Worm (Caenorhabditis elegans) whole organism, young adult: ENCODE measurements around the gene cyn-4.

Source experiments
- C17E4.6 ChIP-seq: fragments of 200-800 bp; sonication (Bioruptor generic); IDR thresholded peaks from 2 replicates; pipeline ENCODE4 v1.3.6; 2022; ENCODE audit warnings: missing genetic modification reagents, missing genetic modification characterization, missing compliant biosample characterization
- F33H1.4 ChIP-seq: fragments of 200-800 bp; sonication (Bioruptor generic); IDR thresholded peaks from 2 replicates; pipeline ENCODE4 v1.3.6; 2022; ENCODE audit warnings: missing genetic modification reagents, missing genetic modification characterization, missing compliant biosample characterization
- F55B11.4 ChIP-seq: sonication (generic microtip); optimal IDR thresholded peaks from 2 replicates; lab custom pipeline; 2016; ENCODE audit warnings: missing compliant biosample characterization, missing genetic modification characterization, borderline replicate concordance; ENCODE audit not compliant: insufficient read depth
- F57C9.4 ChIP-seq: sonication (generic microtip); optimal IDR thresholded peaks from 2 replicates; lab custom pipeline; 2017; ENCODE audit warnings: mild to moderate bottlenecking, missing genetic modification characterization, missing compliant biosample characterization
- T07F8.4 ChIP-seq: sonication (generic microtip); optimal IDR thresholded peaks from 2 replicates; lab custom pipeline; 2016; ENCODE audit warnings: mild to moderate bottlenecking, missing genetic modification characterization, moderate library complexity, missing compliant biosample characterization
- Y67H2A.10 ChIP-seq: fragments of 200-800 bp; sonication (Bioruptor generic); conservative IDR thresholded peaks from 2 replicates; pipeline ENCODE4 v1.3.6; 2022; ENCODE audit warnings: missing genetic modification reagents, missing genetic modification characterization, missing compliant biosample characterization
- Y79H2A.3 ChIP-seq: fragments of 200-800 bp; sonication (Bioruptor generic); conservative IDR thresholded peaks from 2 replicates; pipeline ENCODE4 v1.3.6; 2022; ENCODE audit warnings: missing genetic modification reagents, missing genetic modification characterization, missing compliant biosample characterization
- ZK185.1 ChIP-seq: sonication (generic microtip); optimal IDR thresholded peaks from 2 replicates; lab custom pipeline; 2016; ENCODE audit warnings: mild to moderate bottlenecking, missing genetic modification characterization, missing compliant biosample characterization; ENCODE audit not compliant: poor library complexity, severe bottlenecking
- aptf-3 ChIP-seq: fragments of 200-800 bp; sonication (Bioruptor generic); IDR thresholded peaks from 2 replicates; pipeline ENCODE4 v1.3.6; 2022; ENCODE audit warnings: missing genetic modification characterization, missing compliant biosample characterization
- attf-5 ChIP-seq: fragments of 200-800 bp; sonication (Bioruptor generic); optimal IDR thresholded peaks from 2 replicates; lab custom pipeline; 2018; ENCODE audit warnings: mild to moderate bottlenecking, missing genetic modification characterization, missing compliant biosample characterization
- attf-6 ChIP-seq: fragments of 200-800 bp; sonication (Bioruptor generic); IDR thresholded peaks from 2 replicates; pipeline ENCODE4 v1.3.6; 2022; ENCODE audit warnings: missing genetic modification reagents, missing genetic modification characterization, missing compliant biosample characterization
- ccch-3 ChIP-seq: fragments of 200-800 bp; sonication (Bioruptor generic); optimal IDR thresholded peaks from 2 replicates; lab custom pipeline; 2018; ENCODE audit warnings: mild to moderate bottlenecking, missing genetic modification characterization, missing compliant biosample characterization
- cebp-1 ChIP-seq, 2 experiments: fragments of 200-800 bp in 1 of 2; sonication (Bioruptor generic) in 1 of 2; sonication (generic microtip) in 1 of 2; IDR thresholded peaks in 1 of 2; optimal IDR thresholded peaks in 1 of 2; 2 replicates each; pipeline versions ENCODE4 v1.3.6 to Lab custom; 2017 to 2022; ENCODE audit warnings: missing compliant biosample characterization in 2 of 2, missing genetic modification characterization in 2 of 2, mild to moderate bottlenecking in 1 of 2, missing genetic modification reagents in 1 of 2, moderate library complexity in 1 of 2
- ceh-100 ChIP-seq: fragments of 200-800 bp; sonication (Bioruptor generic); IDR thresholded peaks from 2 replicates; pipeline ENCODE4 v1.3.6; 2022; ENCODE audit warnings: missing genetic modification reagents, missing genetic modification characterization, missing compliant biosample characterization
- ceh-58 ChIP-seq: fragments of 200-800 bp; sonication (Bioruptor generic); IDR thresholded peaks from 2 replicates; pipeline ENCODE4 v1.3.6; 2022; ENCODE audit warnings: missing genetic modification characterization, missing compliant biosample characterization
- die-1 ChIP-seq: sonication (generic microtip); optimal IDR thresholded peaks from 2 replicates; lab custom pipeline; 2016; ENCODE audit warnings: missing genotype, mild to moderate bottlenecking, missing genetic modification characterization, missing compliant biosample characterization
- efl-1 ChIP-seq: fragments of 150-350 bp; optimal IDR thresholded peaks from 2 replicates; lab custom pipeline; 2014; ENCODE audit warnings: missing biosample characterization, missing genetic modification reagents, missing genetic modification characterization
- egl-18 ChIP-seq: fragments of 200-800 bp; sonication (Bioruptor generic); IDR thresholded peaks from 2 replicates; pipeline ENCODE4 v1.3.6; 2022; ENCODE audit warnings: missing genetic modification reagents, missing genetic modification characterization, missing compliant biosample characterization
- egrh-3 ChIP-seq: fragments of 200-800 bp; sonication (Bioruptor generic); IDR thresholded peaks from 2 replicates; pipeline ENCODE4 v1.3.6; 2022; ENCODE audit warnings: missing genetic modification reagents, missing genetic modification characterization, missing compliant biosample characterization
- ekl-4 ChIP-seq: fragments of 200-800 bp; sonication (Bioruptor generic); IDR thresholded peaks from 2 replicates; pipeline ENCODE4 v1.3.6; 2022; ENCODE audit warnings: missing genetic modification reagents, missing genetic modification characterization, missing compliant biosample characterization
- ets-4 ChIP-seq: fragments of 200-800 bp; sonication (Bioruptor generic); optimal IDR thresholded peaks from 2 replicates; lab custom pipeline; 2018; ENCODE audit warnings: mild to moderate bottlenecking, missing genetic modification characterization, missing compliant biosample characterization
- him-1 ChIP-seq: sonication (generic microtip); optimal IDR thresholded peaks from 2 replicates; lab custom pipeline; 2016; ENCODE audit warnings: missing genotype, missing genetic modification reagents, missing genetic modification characterization, missing compliant biosample characterization
- hlh-26 ChIP-seq: fragments of 200-800 bp; sonication (Bioruptor generic); conservative IDR thresholded peaks from 2 replicates; pipeline ENCODE4 v1.3.6; 2022; ENCODE audit warnings: missing genetic modification reagents, missing genetic modification characterization, missing compliant biosample characterization
- hmg-1.2 ChIP-seq: fragments of 200-800 bp; sonication (Bioruptor generic); IDR thresholded peaks from 2 replicates; pipeline ENCODE4 v1.3.6; 2022; ENCODE audit warnings: missing genetic modification reagents, missing genetic modification characterization, missing compliant biosample characterization
- hmg-20 ChIP-seq: fragments of 200-800 bp; sonication (Bioruptor generic); IDR thresholded peaks from 2 replicates; pipeline ENCODE4 v1.3.6; 2022; ENCODE audit warnings: missing genetic modification reagents, missing genetic modification characterization, missing compliant biosample characterization
- hsf-1 ChIP-seq: fragments of 200-800 bp; sonication (Bioruptor generic); IDR thresholded peaks from 2 replicates; pipeline ENCODE4 v1.3.6; 2022; ENCODE audit warnings: missing genetic modification reagents, missing genetic modification characterization, missing compliant biosample characterization
- let-607 ChIP-seq, 2 experiments: fragments of 200-800 bp in 1 of 2; sonication (Bioruptor generic) in 1 of 2; sonication (generic microtip) in 1 of 2; optimal IDR thresholded peaks; 2 replicates each; lab custom pipeline; 2016 to 2018; ENCODE audit warnings: mild to moderate bottlenecking in 2 of 2, missing compliant biosample characterization in 2 of 2, missing genetic modification characterization in 2 of 2, moderate library complexity in 2 of 2, missing genotype in 1 of 2
- lin-40 ChIP-seq: sonication (generic microtip); optimal IDR thresholded peaks from 2 replicates; lab custom pipeline; 2016; ENCODE audit warnings: missing genetic modification characterization, mild to moderate bottlenecking, missing compliant biosample characterization, missing genotype, missing genetic modification reagents
- lin-54 ChIP-seq: fragments of 200-800 bp; sonication (Bioruptor generic); optimal IDR thresholded peaks from 2 replicates; lab custom pipeline; 2018; ENCODE audit warnings: mild to moderate bottlenecking, missing genetic modification characterization, missing compliant biosample characterization
- lsl-1 ChIP-seq: fragments of 200-800 bp; sonication (Bioruptor generic); optimal IDR thresholded peaks from 2 replicates; lab custom pipeline; 2018; ENCODE audit warnings: mild to moderate bottlenecking, missing genetic modification characterization, moderate library complexity, missing compliant biosample characterization
- madf-3 ChIP-seq: fragments of 200-800 bp; sonication (Bioruptor generic); IDR thresholded peaks from 2 replicates; pipeline ENCODE4 v1.3.6; 2022; ENCODE audit warnings: missing genetic modification reagents, missing genetic modification characterization, missing compliant biosample characterization
- madf-6 ChIP-seq: fragments of 200-800 bp; sonication (Bioruptor generic); IDR thresholded peaks from 2 replicates; pipeline ENCODE4 v1.3.6; 2022; ENCODE audit warnings: missing genetic modification reagents, missing genetic modification characterization, missing compliant biosample characterization
- mcd-1 ChIP-seq: fragments of 200-800 bp; sonication (Bioruptor generic); IDR thresholded peaks from 2 replicates; pipeline ENCODE4 v1.3.6; 2022; ENCODE audit warnings: missing genetic modification reagents, missing genetic modification characterization, missing compliant biosample characterization
- mel-28 ChIP-seq: sonication (generic microtip); optimal IDR thresholded peaks from 2 replicates; lab custom pipeline; 2016; ENCODE audit warnings: borderline replicate concordance, mild to moderate bottlenecking, missing genetic modification characterization, missing compliant biosample characterization
- mxl-1 ChIP-seq: sonication (generic microtip); optimal IDR thresholded peaks from 2 replicates; lab custom pipeline; 2016; ENCODE audit warnings: missing genetic modification characterization, missing compliant biosample characterization
- nfya-1 ChIP-seq: sonication (generic microtip); optimal IDR thresholded peaks from 2 replicates; lab custom pipeline; 2017; ENCODE audit warnings: antibody characterized with exemption, missing compliant biosample characterization, missing genetic modification characterization, borderline replicate concordance; ENCODE audit not compliant: insufficient read depth
- nfyb-1 ChIP-seq: fragments of 200-800 bp; sonication (Bioruptor generic); IDR thresholded peaks from 2 replicates; pipeline ENCODE4 v1.3.6; 2022; ENCODE audit warnings: missing genetic modification reagents, missing genetic modification characterization, missing compliant biosample characterization
- nhr-120 ChIP-seq: fragments of 200-800 bp; sonication (Bioruptor generic); IDR thresholded peaks from 2 replicates; pipeline ENCODE4 v1.3.6; 2022; ENCODE audit warnings: missing genetic modification characterization, missing compliant biosample characterization
- nhr-179 ChIP-seq: sonication (generic microtip); optimal IDR thresholded peaks from 2 replicates; lab custom pipeline; 2016; ENCODE audit warnings: mild to moderate bottlenecking, missing genetic modification characterization, missing compliant biosample characterization
- nhr-80 ChIP-seq: sonication (generic microtip); optimal IDR thresholded peaks from 2 replicates; lab custom pipeline; 2016; ENCODE audit warnings: missing genetic modification characterization, missing compliant biosample characterization
- sdz-38 ChIP-seq: sonication (generic microtip); optimal IDR thresholded peaks from 2 replicates; lab custom pipeline; 2016; ENCODE audit warnings: missing genotype, missing genetic modification characterization, missing compliant biosample characterization
- snpc-1.1 ChIP-seq: sonication (generic microtip); optimal IDR thresholded peaks from 2 replicates; lab custom pipeline; 2017; ENCODE audit warnings: missing genetic modification characterization, mild to moderate bottlenecking, missing compliant biosample characterization, antibody characterized with exemption, moderate library complexity, missing genotype, missing genetic modification reagents; ENCODE audit not compliant: insufficient read depth
- snpc-1.3 ChIP-seq: sonication (generic microtip); optimal IDR thresholded peaks from 2 replicates; lab custom pipeline; 2017; ENCODE audit warnings: missing genetic modification characterization, mild to moderate bottlenecking, missing compliant biosample characterization, antibody characterized with exemption, moderate library complexity, missing genotype, missing genetic modification reagents; ENCODE audit not compliant: insufficient read depth
- unc-130 ChIP-seq: sonication (generic microtip); optimal IDR thresholded peaks from 2 replicates; lab custom pipeline; 2016; ENCODE audit warnings: missing genetic modification reagents, missing genetic modification characterization, missing compliant biosample characterization
- xnd-1 ChIP-seq: sonication (generic microtip); optimal IDR thresholded peaks from 2 replicates; lab custom pipeline; 2016; ENCODE audit warnings: missing genotype, missing genetic modification reagents, missing genetic modification characterization, missing compliant biosample characterization
- ztf-18 ChIP-seq: sonication (generic microtip); optimal IDR thresholded peaks from 2 replicates; lab custom pipeline; 2016; ENCODE audit warnings: missing genotype, mild to moderate bottlenecking, missing genetic modification characterization, missing compliant biosample characterization
- ztf-25 ChIP-seq: fragments of 200-800 bp; sonication (Bioruptor generic); IDR thresholded peaks from 2 replicates; pipeline ENCODE4 v1.3.6; 2022; ENCODE audit warnings: missing genetic modification reagents, missing genetic modification characterization, missing compliant biosample characterization
- ztf-26 ChIP-seq: sonication (generic microtip); optimal IDR thresholded peaks from 2 replicates; lab custom pipeline; 2017; ENCODE audit warnings: missing genetic modification characterization, missing compliant biosample characterization

cyn-4 gene

ce11 chrII:10868670-10869246 is 3.7 kb downstream of the cyn-4 start, which contains the start of the genes gmps-1 and cap-2 (continued):
- TF ChIP-seq mcd-1 (GFP tag; lab: Robert Waterston, UW): peak; percentile 96
- no peak for TF ChIP-seq nhr-120 (GFP tag; lab: Robert Waterston, UW)
- TF ChIP-seq C17E4.6 (GFP tag; lab: Robert Waterston, UW): peak; percentile 92
- TF ChIP-seq hmg-20 (GFP tag; lab: Robert Waterston, UW): peak; percentile 93
- no peak for TF ChIP-seq ccch-3 (GFP tag; lab: Kevin White, UChicago)
- peak; percentile 49 for TF ChIP-seq F57C9.4
- TF ChIP-seq snpc-1.3 (tag; lab: Kevin White, UChicago): peak; percentile 75
- TF ChIP-seq mxl-1: no peak
- TF ChIP-seq ztf-25: peak; percentile 67; the same call in 1 of the 2 replicates
- TF ChIP-seq T07F8.4 (tag; lab: Kevin White, UChicago): peak; percentile 62
- peak; percentile 83 for TF ChIP-seq egl-18 (GFP tag; lab: Robert Waterston, UW)
- no peak for TF ChIP-seq ets-4
- TF ChIP-seq him-1: peak; percentile 53
- peak; percentile 81 for TF ChIP-seq xnd-1 (tag; lab: Kevin White, UChicago)
- TF ChIP-seq lin-40 (tag; lab: Kevin White, UChicago): peak; percentile 97
- peak; percentile 92 for TF ChIP-seq madf-3 (GFP tag; lab: Robert Waterston, UW)
- TF ChIP-seq ekl-4 (GFP tag; lab: Robert Waterston, UW): peak; percentile 96
- TF ChIP-seq ztf-26 (tag; lab: Kevin White, UChicago): peak; percentile 91
- TF ChIP-seq nhr-179 (tag; lab: Kevin White, UChicago): no peak
- peak; percentile 94 for TF ChIP-seq ZK185.1 (tag; lab: Kevin White, UChicago)
- peak; percentile 45 for TF ChIP-seq efl-1 (GFP tag; lab: Kevin White, UChicago)
- TF ChIP-seq let-607 (tag; optimal IDR thresholded peaks at IDR 0.05; lab: Kevin White, UChicago): peak; percentile 55 to 85
- TF ChIP-seq sdz-38 (tag; lab: Kevin White, UChicago): no peak
- TF ChIP-seq aptf-3 (GFP tag; lab: Robert Waterston, UW): no peak
- no peak for TF ChIP-seq hlh-26
- TF ChIP-seq nfya-1: no peak
- TF ChIP-seq attf-5: peak; percentile 96
- no peak for TF ChIP-seq ceh-58
- TF ChIP-seq F55B11.4: no peak
- TF ChIP-seq ztf-18 (tag; lab: Kevin White, UChicago): peak; percentile 71
- TF ChIP-seq mel-28 (tag; lab: Kevin White, UChicago): peak; percentile 43
- peak; percentile 98 for TF ChIP-seq lsl-1 (GFP tag; lab: Kevin White, UChicago)

- no peak for TF ChIP-seq snpc-1.3 (tag; lab: Kevin White, UChicago)
- TF ChIP-seq mxl-1: no peak
- TF ChIP-seq ceh-100 (GFP tag; lab: Robert Waterston, UW): no peak
- TF ChIP-seq die-1 (tag; lab: Kevin White, UChicago): no peak
- no peak for TF ChIP-seq madf-6 (GFP tag; lab: Robert Waterston, UW)
- TF ChIP-seq egl-18 (GFP tag; lab: Robert Waterston, UW): no peak
- TF ChIP-seq nhr-80 (tag; lab: Kevin White, UChicago): peak; percentile 56
- peak; percentile 19; the same call in 1 of the 2 replicates for TF ChIP-seq hmg-1.2
- TF ChIP-seq egrh-3 (GFP tag; lab: Robert Waterston, UW): no peak
- peak; percentile 20 for TF ChIP-seq lin-54 (GFP tag; lab: Kevin White, UChicago)
- TF ChIP-seq nfyb-1 (GFP tag; lab: Robert Waterston, UW): no peak
- TF ChIP-seq Y79H2A.3 (GFP tag; lab: Robert Waterston, UW): no peak
- TF ChIP-seq cebp-1 (GFP tag; IDR thresholded peaks at IDR 0.05; lab: Robert Waterston, UW): no peak
- TF ChIP-seq cebp-1 (tag; optimal IDR thresholded peaks at IDR 0.05; lab: Kevin White, UChicago): peak; percentile 56
- TF ChIP-seq hsf-1 (GFP tag; lab: Robert Waterston, UW): no peak
- TF ChIP-seq attf-6 (GFP tag; lab: Robert Waterston, UW): no peak
- peak; percentile 10; the same call in 1 of the 2 replicates for TF ChIP-seq F33H1.4
- TF ChIP-seq snpc-1.1 (tag; lab: Kevin White, UChicago): no peak
- no peak for TF ChIP-seq unc-130 (GFP tag; lab: Kevin White, UChicago)
- no peak for TF ChIP-seq Y67H2A.10
Observed at ce11 chrII:10867219-10867618, 5.2 kb downstream of the cyn-4 start.
